Worm (Caenorhabditis elegans) whole organism, L4 larva: ENCODE data around the gene C37E2.2.
"Not testable (repeated sequence)": the region's sequence is repeated elsewhere in the genome, so short reads cannot be mapped to it uniquely, and the experiment has no call there.

Source experiments
- T20F7.1 ChIP-seq: fragments of 200-800 bp; sonication (Bioruptor generic); optimal IDR thresholded peaks from 2 replicates; lab custom pipeline; 2018; ENCODE audit warnings: mild to moderate bottlenecking, missing genetic modification characterization, missing compliant biosample characterization
- aha-1 ChIP-seq: fragments of 150-350 bp; peaks from one replicate; lab custom pipeline; 2014; ENCODE audit warnings: missing biosample characterization, missing genetic modification characterization
- aly-2 ChIP-seq: sonication (generic microtip); optimal IDR thresholded peaks from 2 replicates; lab custom pipeline; 2018; ENCODE audit warnings: missing biosample characterization, missing genetic modification characterization
- ceh-28 ChIP-seq: fragments of 150-350 bp; optimal IDR thresholded peaks from 2 replicates; lab custom pipeline; 2014; ENCODE audit warnings: missing biosample characterization, missing genetic modification reagents, missing genetic modification characterization
- unc-130 ChIP-seq: sonication (generic microtip); optimal IDR thresholded peaks from 2 replicates; lab custom pipeline; 2016; ENCODE audit warnings: missing genetic modification reagents, missing genetic modification characterization, missing compliant biosample characterization

- not testable (repeated sequence) for TF ChIP-seq ceh-28; unc-130 (GFP tag; lab: Kevin White, UChicago); aly-2; aha-1 (tag; lab: Kevin White, UChicago); T20F7.1 (GFP tag; lab: Kevin White, UChicago)
Observed at ce11 chrX:14211170-14211569, 35.3 kb downstream of the C37E2.2 start.
